Fruit fly (Drosophila melanogaster) whole organism, embryonic: ENCODE data around the gene Prp3.
A peak's percentile ranks its signal among the peaks of the same experiment; 100 is the strongest.

ENCODE experiments used
- Awh ChIP-seq: fragments of 200-800 bp; sonication (Bioruptor generic); IDR thresholded peaks from 2 replicates; pipeline ENCODE4, ENCODE4 v1.3.6; 2022; ENCODE audit warnings: missing biosample characterization, missing genetic modification characterization
- B-H1 ChIP-seq: fragments of 200-800 bp; sonication (Bioruptor generic); IDR thresholded peaks from 3 replicates; pipeline ENCODE4 v1.3.6; 2022; ENCODE audit warnings: missing biosample characterization, missing genetic modification characterization
- BtbVII ChIP-seq: fragments of 200-800 bp; sonication (Bioruptor generic); optimal IDR thresholded peaks from 3 replicates; lab custom pipeline; 2017; ENCODE audit warnings: missing biosample characterization, mild to moderate bottlenecking, missing genetic modification characterization
- CG10274 ChIP-seq: fragments of 200-800 bp; sonication (Bioruptor generic); optimal IDR thresholded peaks from 3 replicates; lab custom pipeline; 2017; ENCODE audit warnings: missing biosample characterization, mild to moderate bottlenecking, missing genetic modification characterization
- CG10366 ChIP-seq: fragments of 200-800 bp; sonication (Bioruptor generic); IDR thresholded peaks from 2 replicates; pipeline ENCODE4 v1.3.6; 2022; ENCODE audit warnings: missing biosample characterization, missing genetic modification characterization
- CG11093 ChIP-seq: fragments of 200-800 bp; sonication (Bioruptor generic); IDR thresholded peaks from 3 replicates; pipeline ENCODE4 v1.3.6; 2022; ENCODE audit warnings: missing biosample characterization, missing genetic modification characterization
- CG11247 ChIP-seq: fragments of 200-800 bp; sonication (Bioruptor generic); IDR thresholded peaks from 2 replicates; pipeline ENCODE4 v1.3.6; 2022; ENCODE audit warnings: missing biosample characterization, missing genetic modification characterization
- CG12071 ChIP-seq: fragments of 200-800 bp; sonication (Bioruptor generic); optimal IDR thresholded peaks from 3 replicates; lab custom pipeline; 2018; ENCODE audit warnings: missing biosample characterization, mild to moderate bottlenecking, missing genetic modification characterization
- CG13894 ChIP-seq: fragments of 200-800 bp; sonication (Bioruptor generic); optimal IDR thresholded peaks from 3 replicates; lab custom pipeline; 2018; ENCODE audit warnings: missing biosample characterization, mild to moderate bottlenecking, missing genetic modification characterization, moderate library complexity
- CG14667 ChIP-seq: fragments of 200-800 bp; sonication (Bioruptor generic); IDR thresholded peaks from 2 replicates; pipeline ENCODE4 v1.3.6; 2022; ENCODE audit warnings: missing biosample characterization, missing genetic modification characterization
- CG1647 ChIP-seq: fragments of 200-800 bp; sonication (Bioruptor generic); optimal IDR thresholded peaks from 3 replicates; lab custom pipeline; 2016; ENCODE audit warnings: missing biosample characterization, missing genetic modification characterization
- CG16779 ChIP-seq: fragments of 200-800 bp; sonication (Bioruptor generic); IDR thresholded peaks from 2 replicates; pipeline ENCODE4 v1.3.6; 2022; ENCODE audit warnings: missing biosample characterization, missing genetic modification characterization
- CG16813 ChIP-seq: fragments of 200-800 bp; sonication (Bioruptor generic); IDR thresholded peaks from 3 replicates; pipeline ENCODE4 v1.3.6; 2022; ENCODE audit warnings: missing biosample characterization, missing genetic modification characterization; ENCODE audit not compliant: partially characterized antibody
- CG17361 ChIP-seq: fragments of 200-800 bp; sonication (Bioruptor generic); IDR thresholded peaks from 3 replicates; pipeline ENCODE4 v1.3.6; 2022; ENCODE audit warnings: missing biosample characterization, missing genetic modification characterization
- CG17829 ChIP-seq: fragments of 200-800 bp; optimal IDR thresholded peaks from 2 replicates; lab custom pipeline; 2019; ENCODE audit warnings: missing biosample characterization, mild to moderate bottlenecking, missing genetic modification characterization, moderate library complexity
- CG2199 ChIP-seq: fragments of 200-800 bp; sonication (Bioruptor generic); IDR thresholded peaks from 3 replicates; pipeline ENCODE4 v1.3.6; 2022; ENCODE audit warnings: missing biosample characterization, missing genetic modification characterization
- CG32767 ChIP-seq: fragments of 200-800 bp; sonication (Bioruptor generic); IDR thresholded peaks from 2 replicates; pipeline ENCODE4 v1.3.6; 2022; ENCODE audit warnings: missing biosample characterization, missing genetic modification characterization
- CG3281 ChIP-seq: fragments of 200-800 bp; sonication (Bioruptor generic); optimal IDR thresholded peaks from 3 replicates; lab custom pipeline; 2017; ENCODE audit warnings: missing biosample characterization, mild to moderate bottlenecking, missing genetic modification characterization
- CG33213 ChIP-seq: fragments of 200-800 bp; sonication (Bioruptor generic); optimal IDR thresholded peaks from 3 replicates; lab custom pipeline; 2016; ENCODE audit warnings: missing biosample characterization, missing genetic modification characterization
- CG8388 ChIP-seq: fragments of 200-800 bp; sonication (Bioruptor generic); optimal IDR thresholded peaks from 2 replicates; lab custom pipeline; 2019; ENCODE audit warnings: missing biosample characterization, mild to moderate bottlenecking, missing genetic modification characterization, moderate library complexity
- CG9727 ChIP-seq: fragments of 200-800 bp; sonication (Bioruptor generic); optimal IDR thresholded peaks from 3 replicates; lab custom pipeline; 2017; ENCODE audit warnings: missing biosample characterization, mild to moderate bottlenecking, missing genetic modification characterization
- CoRest ChIP-seq: fragments of 200-800 bp; sonication (Bioruptor generic); optimal IDR thresholded peaks from 3 replicates; lab custom pipeline; 2018; ENCODE audit warnings: missing biosample characterization, mild to moderate bottlenecking, missing genetic modification characterization, moderate library complexity
- Dbx ChIP-seq: fragments of 200-800 bp; sonication (Bioruptor generic); IDR thresholded peaks from 3 replicates; pipeline ENCODE4 v1.3.6; 2022; ENCODE audit warnings: missing biosample characterization, missing genetic modification characterization
- Fer2 ChIP-seq: fragments of 200-800 bp; sonication (Bioruptor generic); optimal IDR thresholded peaks from 2 replicates; lab custom pipeline; 2018; ENCODE audit warnings: missing biosample characterization, mild to moderate bottlenecking, missing genetic modification characterization, moderate library complexity
- Hr3 ChIP-seq: fragments of 200-800 bp; sonication (Bioruptor generic); optimal IDR thresholded peaks from 3 replicates; lab custom pipeline; 2016; ENCODE audit warnings: missing biosample characterization, missing genetic modification characterization
- Hr51 ChIP-seq, 2 experiments: fragments of 200-800 bp; sonication (Bioruptor generic); optimal IDR thresholded peaks; 2 replicates in 1 of 2; 3 replicates in 1 of 2; lab custom pipeline; 2016 to 2018; ENCODE audit warnings: missing biosample characterization in 2 of 2, missing genetic modification characterization in 2 of 2, mild to moderate bottlenecking in 1 of 2, moderate library complexity in 1 of 2
- Jarid2 ChIP-seq: fragments of 200-800 bp; sonication (Bioruptor generic); optimal IDR thresholded peaks from 3 replicates; lab custom pipeline; 2017; ENCODE audit warnings: mild to moderate bottlenecking, missing biosample characterization, missing genetic modification reagents, missing genetic modification characterization
- Nf-YA ChIP-seq: fragments of 200-800 bp; sonication (Bioruptor generic); IDR thresholded peaks from 2 replicates; pipeline ENCODE4 v1.3.6; 2022; ENCODE audit warnings: missing biosample characterization, missing genetic modification characterization
- Pdp1 ChIP-seq, 2 experiments: fragments of 200-800 bp; sonication (Bioruptor generic); optimal IDR thresholded peaks; 3 replicates each; lab custom pipeline; 2016; ENCODE audit warnings: missing biosample characterization in 2 of 2, missing genetic modification characterization in 2 of 2, mild to moderate bottlenecking in 1 of 2, moderate library complexity in 1 of 2
- Poxn ChIP-seq: fragments of 200-800 bp; sonication (Bioruptor generic); IDR thresholded peaks from 2 replicates; pipeline ENCODE4 v1.3.6; 2022; ENCODE audit warnings: missing biosample characterization, missing genetic modification characterization
- ash1 ChIP-seq: fragments of 200-800 bp; sonication (Bioruptor generic); optimal IDR thresholded peaks from 2 replicates; lab custom pipeline; 2018; ENCODE audit warnings: missing biosample characterization, mild to moderate bottlenecking, missing genetic modification characterization
- ato ChIP-seq: fragments of 200-800 bp; sonication (Bioruptor generic); IDR thresholded peaks from 2 replicates; pipeline ENCODE4 v1.3.6; 2022; ENCODE audit warnings: missing biosample characterization, missing genetic modification characterization; ENCODE audit not compliant: partially characterized antibody
- bab2 ChIP-seq: fragments of 200-800 bp; sonication (Bioruptor generic); optimal IDR thresholded peaks from 2 replicates; lab custom pipeline; 2016; ENCODE audit warnings: missing biosample characterization, missing genetic modification characterization
- bbx ChIP-seq: fragments of 200-800 bp; sonication (Bioruptor generic); IDR thresholded peaks from 2 replicates; pipeline ENCODE4 v1.3.6; 2022; ENCODE audit warnings: missing biosample characterization, missing genetic modification characterization; ENCODE audit not compliant: partially characterized antibody
- caup ChIP-seq: fragments of 200-800 bp; sonication (Bioruptor generic); optimal IDR thresholded peaks from 3 replicates; lab custom pipeline; 2017; ENCODE audit warnings: missing biosample characterization, mild to moderate bottlenecking, missing genetic modification characterization, moderate library complexity; ENCODE audit not compliant: severe bottlenecking
- da ChIP-seq: fragments of 200-800 bp; sonication (Bioruptor generic); optimal IDR thresholded peaks from 2 replicates; lab custom pipeline; 2016; ENCODE audit warnings: missing biosample characterization, missing genetic modification characterization
- dmrt11E ChIP-seq: fragments of 200-800 bp; sonication (Bioruptor generic); optimal IDR thresholded peaks from 3 replicates; lab custom pipeline; 2018; ENCODE audit warnings: missing biosample characterization, mild to moderate bottlenecking, missing genetic modification characterization, moderate library complexity
- dpn ChIP-seq, 2 experiments: fragments of 200-800 bp; sonication (Bioruptor generic); optimal IDR thresholded peaks; 3 replicates each; lab custom pipeline; 2016; ENCODE audit warnings: missing biosample characterization in 2 of 2, missing genetic modification characterization in 2 of 2
- en ChIP-seq: fragments of 200-800 bp; sonication (Bioruptor generic); optimal IDR thresholded peaks from 2 replicates; lab custom pipeline; 2016; ENCODE audit warnings: missing biosample characterization, missing genetic modification characterization
- eve ChIP-seq, 2 experiments: fragments of >200 bp; optimal IDR thresholded peaks; 2 replicates each; lab custom pipeline; 2017; ENCODE audit warnings: missing biosample characterization in 2 of 2, missing genetic modification characterization in 2 of 2
- gcm2 ChIP-seq: fragments of 200-800 bp; sonication (Bioruptor generic); optimal IDR thresholded peaks from 2 replicates; lab custom pipeline; 2016; ENCODE audit warnings: missing biosample characterization, missing genetic modification characterization
- knrl ChIP-seq: fragments of 200-800 bp; sonication (Bioruptor generic); IDR thresholded peaks from 3 replicates; pipeline ENCODE4 v1.3.6; 2022; ENCODE audit warnings: missing biosample characterization, missing genetic modification characterization; ENCODE audit not compliant: partially characterized antibody
- lmd ChIP-seq: fragments of 200-800 bp; sonication (Bioruptor generic); IDR thresholded peaks from 2 replicates; pipeline ENCODE4 v1.3.6; 2022; ENCODE audit warnings: missing biosample characterization, missing genetic modification characterization
- onecut ChIP-seq: fragments of 200-800 bp; sonication (Bioruptor generic); IDR thresholded peaks from 2 replicates; pipeline ENCODE4 v1.3.6; 2022; ENCODE audit warnings: missing biosample characterization, missing genetic modification characterization
- peb ChIP-seq: fragments of 200-800 bp; sonication (Bioruptor generic); IDR thresholded peaks from 2 replicates; pipeline ENCODE4 v1.3.6; 2022; ENCODE audit warnings: missing biosample characterization, missing genetic modification characterization
- psq ChIP-seq: fragments of 200-800 bp; sonication (Bioruptor generic); optimal IDR thresholded peaks from 2 replicates; lab custom pipeline; 2017; ENCODE audit warnings: missing biosample characterization, missing genetic modification characterization
- ranshi ChIP-seq: fragments of 200-800 bp; sonication (Bioruptor generic); IDR thresholded peaks from 2 replicates; pipeline ENCODE4 v1.3.6; 2022; ENCODE audit warnings: missing biosample characterization, missing genetic modification characterization
- repo ChIP-seq: fragments of 200-800 bp; sonication (Bioruptor generic); optimal IDR thresholded peaks from 2 replicates; lab custom pipeline; 2016; ENCODE audit warnings: missing biosample characterization, missing genetic modification characterization
- trem ChIP-seq: fragments of 200-800 bp; optimal IDR thresholded peaks from 3 replicates; lab custom pipeline; 2019; ENCODE audit warnings: missing biosample characterization, mild to moderate bottlenecking, missing genetic modification characterization, moderate library complexity
- zen2 ChIP-seq: fragments of 200-800 bp; sonication (Bioruptor generic); IDR thresholded peaks from 3 replicates; pipeline ENCODE4 v1.3.6; 2022; ENCODE audit warnings: missing biosample characterization, missing genetic modification characterization; ENCODE audit not compliant: partially characterized antibody

Gene Prp3

DNA sequence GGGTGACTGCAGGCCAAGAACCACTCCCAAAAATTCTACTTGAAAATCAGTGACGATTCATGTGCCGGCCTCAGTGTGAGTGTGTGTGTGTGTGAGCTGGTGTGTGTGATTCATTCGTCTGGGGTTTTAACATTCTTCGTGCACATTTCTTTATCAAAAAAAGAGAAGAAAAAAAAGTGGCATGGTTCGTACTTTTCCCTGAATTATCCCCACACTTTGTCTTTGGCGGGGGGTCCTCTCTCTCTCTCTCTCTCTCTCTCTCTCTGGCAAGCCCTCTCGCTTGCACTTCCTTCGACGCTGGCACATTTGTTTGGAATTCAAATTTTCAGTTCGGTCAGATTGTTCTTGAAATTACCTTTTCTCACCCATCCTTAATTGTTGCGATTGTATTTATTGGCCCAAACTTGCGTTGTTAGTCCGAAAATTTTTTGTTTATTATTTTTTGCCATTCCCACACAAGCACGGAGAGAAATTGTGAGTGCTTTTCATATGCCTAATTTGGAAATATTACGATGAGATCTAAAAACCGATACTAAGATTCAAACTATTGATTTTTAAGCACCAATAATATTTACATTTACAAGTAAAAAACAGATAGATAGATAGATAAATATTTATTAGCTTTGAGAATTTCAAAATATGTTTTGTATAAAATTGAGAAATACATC, 19.1 kb downstream of the Prp3 start (continued):
- no peak for TF ChIP-seq peb (GFP tag; lab: Robert Waterston, UW)
- TF ChIP-seq Hr3 (GFP tag; lab: Kevin White, UChicago) = no peak
- no peak for TF ChIP-seq CG11247 (GFP tag; lab: Robert Waterston, UW)
- TF ChIP-seq caup (GFP tag; lab: Kevin White, UChicago) = no peak
- TF ChIP-seq CG13894 (tag; lab: Kevin White, UChicago) = no peak
- no peak for TF ChIP-seq trem (tag; lab: Kevin White, UChicago)
- TF ChIP-seq onecut (GFP tag; lab: Robert Waterston, UW) = no peak
- TF ChIP-seq BtbVII (GFP tag; lab: Kevin White, UChicago) = no peak
- TF ChIP-seq CG32767 (GFP tag; lab: Robert Waterston, UW) = peak; percentile 9; the same call in 1 of the 2 replicates
- no peak for TF ChIP-seq CG17829
- TF ChIP-seq CG33213 (GFP tag; lab: Kevin White, UChicago) = no peak
- TF ChIP-seq CG9727 (GFP tag; lab: Kevin White, UChicago) = no peak
- peak; percentile 35 for TF ChIP-seq CG3281
- 0 out of 3 replicates have a peak, but pooled peaks have one; percentile 49 for TF ChIP-seq CG2199 (GFP tag; lab: Robert Waterston, UW)
- no peak for TF ChIP-seq CG8388 (GFP tag; lab: Kevin White, UChicago)
- no peak for TF ChIP-seq lmd (GFP tag; lab: Robert Waterston, UW)
- no peak for TF ChIP-seq Poxn
- no peak for TF ChIP-seq bab2
- TF ChIP-seq bbx (GFP tag; lab: Robert Waterston, UW) = no peak
- TF ChIP-seq CG16779 (GFP tag; lab: Robert Waterston, UW) = no peak
- no peak for TF ChIP-seq gcm2 (GFP tag; lab: Kevin White, UChicago)
- no peak for TF ChIP-seq Fer2
- no peak for TF ChIP-seq dmrt11E (tag; lab: Kevin White, UChicago)
- TF ChIP-seq Pdp1 (GFP tag; optimal IDR thresholded peaks at IDR 0.05; lab: Kevin White, UChicago) = no peak
- TF ChIP-seq CG11093 (GFP tag; lab: Robert Waterston, UW) = no peak
- no peak for TF ChIP-seq repo (GFP tag; lab: Kevin White, UChicago)
- TF ChIP-seq Nf-YA (GFP tag; lab: Robert Waterston, UW) = no peak
- no peak for TF ChIP-seq zen2
- no peak for TF ChIP-seq CG16813
- no peak for TF ChIP-seq B-H1
- no peak for TF ChIP-seq Jarid2 (GFP tag; lab: Kevin White, UChicago)
- no peak for TF ChIP-seq en (GFP tag; lab: Kevin White, UChicago)
- TF ChIP-seq dpn (GFP tag; optimal IDR thresholded peaks at IDR 0.05; lab: Kevin White, UChicago) = no peak
- no peak for TF ChIP-seq knrl
- no peak for TF ChIP-seq CG12071 (GFP tag; lab: Kevin White, UChicago)
- TF ChIP-seq Hr51 (GFP tag; optimal IDR thresholded peaks at IDR 0.05; lab: Kevin White, UChicago) = peak in 1 of 2 experiments; percentile 43
- TF ChIP-seq ato (GFP tag; lab: Robert Waterston, UW) = no peak
- TF ChIP-seq Dbx (GFP tag; lab: Robert Waterston, UW) = no peak
- TF ChIP-seq psq (GFP tag; lab: Kevin White, UChicago) = no peak
- no peak for TF ChIP-seq ash1 (GFP tag; lab: Kevin White, UChicago)
- no peak for TF ChIP-seq CG14667 (GFP tag; lab: Robert Waterston, UW)
- no peak for TF ChIP-seq CG10366 (GFP tag; lab: Robert Waterston, UW)
- no peak for TF ChIP-seq CG10274 (GFP tag; lab: Kevin White, UChicago)
- no peak for TF ChIP-seq CG1647
- peak; percentile 34 for TF ChIP-seq CoRest (tag; lab: Kevin White, UChicago)
- TF ChIP-seq CG17361 (GFP tag; lab: Robert Waterston, UW) = peak; percentile 39; the same call in 1 of the 3 replicates
- TF ChIP-seq eve (GFP tag; optimal IDR thresholded peaks at IDR 0.05; lab: Kevin White, UChicago) = no peak
- TF ChIP-seq Awh (GFP tag; lab: Robert Waterston, UW) = no peak
- TF ChIP-seq da = no peak
- TF ChIP-seq ranshi (GFP tag; lab: Robert Waterston, UW) = no peak
